Fruit fly (Drosophila melanogaster): Measurements from ENCODE around the gene Top2.

Top2 gene

dm6 chr2L:19414233-19414749, 39.0 kb downstream of the Top2 start:
- TF ChIP-seq psq (optimal IDR thresholded peaks at IDR 0.05) (no peak), Sin3A (optimal IDR thresholded peaks at IDR 0.05) (no peak)

- TF ChIP-seq psq (optimal IDR thresholded peaks at IDR 0.05), result no peak
Measured at dm6 chr2L:19413118-19413893, 40.0 kb downstream of the Top2 start.

- TF ChIP-seq Sin3A (optimal IDR thresholded peaks at IDR 0.05), result no peak
- no peak for TF ChIP-seq h (optimal IDR thresholded peaks at IDR 0.05)
- no peak for TF ChIP-seq psq (optimal IDR thresholded peaks at IDR 0.05)
- TF ChIP-seq Myc (optimal IDR thresholded peaks at IDR 0.05), result no peak
- no peak for TF ChIP-seq insv (optimal IDR thresholded peaks at IDR 0.05)
- TF ChIP-seq ttk (optimal IDR thresholded peaks at IDR 0.05), result no peak
Measured at dm6 chr2L:19411966-19412365, 41.3 kb downstream of the Top2 start.

DNA sequence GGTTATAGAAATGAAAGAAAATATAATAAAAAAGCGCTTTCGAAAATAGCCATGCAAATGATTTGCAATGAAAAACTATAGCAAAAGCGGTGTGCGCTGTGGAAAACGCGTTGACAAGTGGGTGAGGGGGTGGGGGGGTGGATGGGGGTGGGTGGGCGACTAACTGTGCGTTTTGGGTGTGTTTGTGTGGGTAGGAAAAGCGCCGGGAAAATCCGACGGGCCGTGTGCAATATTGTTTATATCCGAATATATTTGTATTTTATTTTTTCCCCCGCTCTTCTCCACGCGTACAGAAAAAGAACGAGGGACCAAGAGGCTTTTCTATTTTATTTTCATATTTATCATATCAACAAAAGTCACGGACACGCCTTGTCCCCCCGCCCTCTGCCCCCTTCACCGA, 46.9 kb downstream of the Top2 start:
- TF ChIP-seq ttk (optimal IDR thresholded peaks at IDR 0.05) (no peak), Sin3A (optimal IDR thresholded peaks at IDR 0.05) (no peak), h (optimal IDR thresholded peaks at IDR 0.05) (no peak), insv (optimal IDR thresholded peaks at IDR 0.05) (no peak), psq (optimal IDR thresholded peaks at IDR 0.05) (no peak), Myc (optimal IDR thresholded peaks at IDR 0.05) (no peak)

- TF ChIP-seq h (optimal IDR thresholded peaks at IDR 0.05) (no peak), Sin3A (optimal IDR thresholded peaks at IDR 0.05) (no peak), psq (optimal IDR thresholded peaks at IDR 0.05) (no peak), ttk (optimal IDR thresholded peaks at IDR 0.05) (no peak), insv (optimal IDR thresholded peaks at IDR 0.05) (no peak), Myc (optimal IDR thresholded peaks at IDR 0.05) (no peak)
Measured at dm6 chr2L:19405685-19406357, 47.5 kb downstream of the Top2 start.

DNA sequence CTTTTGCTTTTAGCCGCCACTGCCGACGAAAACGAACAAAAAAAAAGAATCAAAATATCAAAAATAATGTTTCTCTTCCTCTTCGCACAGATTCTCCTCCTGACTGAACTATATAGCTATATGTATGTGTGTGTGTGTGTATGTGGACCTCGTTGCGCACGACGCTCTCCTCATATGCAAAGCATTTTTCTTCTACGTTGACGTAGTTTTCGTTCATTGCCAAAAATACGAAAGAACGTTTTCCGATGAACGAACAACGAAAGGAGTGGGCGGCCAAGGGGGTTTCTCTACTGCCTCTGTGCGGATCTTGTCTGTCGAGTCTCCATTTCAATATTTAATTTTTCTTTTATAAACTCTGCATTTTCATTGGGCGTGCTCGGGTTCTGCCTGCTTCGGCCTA, 48.5 kb downstream of the Top2 start:
- TF ChIP-seq Sin3A (optimal IDR thresholded peaks at IDR 0.05), result no peak
- no peak for TF ChIP-seq ttk (optimal IDR thresholded peaks at IDR 0.05)
- TF ChIP-seq h (optimal IDR thresholded peaks at IDR 0.05), result no peak
- no peak for TF ChIP-seq psq (optimal IDR thresholded peaks at IDR 0.05)
- TF ChIP-seq Myc (optimal IDR thresholded peaks at IDR 0.05), result no peak
- TF ChIP-seq insv (optimal IDR thresholded peaks at IDR 0.05), result no peak

DNA sequence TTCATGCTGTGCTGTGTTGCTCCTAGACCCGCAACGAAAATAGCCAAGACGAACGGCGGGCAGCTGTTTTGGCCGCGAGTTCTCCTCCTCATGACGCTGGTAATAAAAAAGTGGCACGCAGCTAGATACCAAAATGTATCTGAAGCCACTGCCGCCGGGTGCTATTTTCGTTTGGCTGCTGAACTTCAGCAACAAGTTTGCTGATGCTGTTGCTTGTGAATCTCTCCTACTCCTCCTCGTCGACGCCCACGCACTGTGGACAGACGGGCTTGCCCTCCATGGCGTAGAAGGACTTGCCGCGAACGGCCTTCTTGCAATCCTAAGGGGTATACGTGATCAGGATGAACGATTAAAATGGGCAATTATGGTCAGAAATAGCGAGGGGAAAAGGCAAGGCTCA, 49.9 kb downstream of the Top2 start:
- no peak for TF ChIP-seq psq (optimal IDR thresholded peaks at IDR 0.05)
- TF ChIP-seq Myc (optimal IDR thresholded peaks at IDR 0.05), result no peak
- no peak for TF ChIP-seq Sin3A (optimal IDR thresholded peaks at IDR 0.05)
- no peak for TF ChIP-seq ttk (optimal IDR thresholded peaks at IDR 0.05)
- no peak for TF ChIP-seq h (optimal IDR thresholded peaks at IDR 0.05)
- no peak for TF ChIP-seq insv (optimal IDR thresholded peaks at IDR 0.05)

- TF ChIP-seq ttk (optimal IDR thresholded peaks at IDR 0.05) (no peak), insv (optimal IDR thresholded peaks at IDR 0.05) (no peak), h (optimal IDR thresholded peaks at IDR 0.05) (no peak), Myc (optimal IDR thresholded peaks at IDR 0.05) (no peak), psq (optimal IDR thresholded peaks at IDR 0.05) (no peak), Sin3A (optimal IDR thresholded peaks at IDR 0.05) (no peak)
Measured at dm6 chr2L:19402667-19403066, 50.6 kb downstream of the Top2 start.

dm6 chr2L:19401914-19402313, 51.4 kb downstream of the Top2 start:
- TF ChIP-seq h (optimal IDR thresholded peaks at IDR 0.05) (no peak), Myc (optimal IDR thresholded peaks at IDR 0.05) (no peak), psq (optimal IDR thresholded peaks at IDR 0.05) (no peak), Sin3A (optimal IDR thresholded peaks at IDR 0.05) (no peak), insv (optimal IDR thresholded peaks at IDR 0.05) (no peak), ttk (optimal IDR thresholded peaks at IDR 0.05) (no peak)

DNA sequence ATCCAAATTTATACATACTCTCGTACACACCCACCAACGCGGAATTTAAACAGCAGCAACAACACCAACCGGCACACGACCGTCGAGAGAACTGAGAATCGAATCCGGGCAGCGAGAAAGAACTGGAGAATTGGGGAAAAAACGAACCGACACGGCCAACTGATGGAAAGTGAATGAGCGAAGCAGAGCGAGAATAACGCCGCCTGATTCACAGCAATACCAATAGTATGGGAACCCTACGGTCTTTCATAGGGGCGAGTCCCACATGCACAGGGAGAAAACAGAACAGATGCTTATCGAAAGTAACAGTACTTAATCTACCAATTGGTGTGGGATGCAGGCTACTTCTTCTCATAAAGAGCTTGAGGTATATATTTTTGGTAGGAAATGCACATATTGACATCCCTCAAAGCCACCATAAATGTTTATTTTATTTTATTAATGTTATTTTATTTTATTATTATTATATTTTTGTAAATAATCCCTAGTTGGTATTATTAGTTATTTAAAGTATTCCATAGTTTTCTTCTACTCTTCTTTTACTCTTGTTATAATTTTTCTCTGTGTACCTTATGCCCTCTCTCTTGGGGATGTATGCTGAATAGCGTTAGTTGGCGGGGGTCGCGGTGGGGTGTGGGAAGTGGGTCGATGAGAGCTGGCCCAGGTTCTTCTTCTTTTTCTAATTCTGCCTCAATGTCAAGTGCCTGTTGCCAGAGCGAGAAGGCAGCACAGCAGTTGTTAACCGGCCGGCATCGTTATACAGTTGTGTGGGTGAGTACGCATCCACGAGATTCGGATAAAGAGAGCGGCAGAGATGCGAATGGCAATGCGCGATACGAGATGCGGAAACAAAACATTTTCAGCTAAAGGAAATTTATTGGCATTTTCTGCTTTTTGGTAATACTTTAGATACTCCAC, 54.7 kb downstream of the Top2 start, which contains the start of gene CG17544:
CG17544 (minus strand) TSS at position 177 of the 918 bp plus-strand sequence.
- no peak for TF ChIP-seq h (optimal IDR thresholded peaks at IDR 0.05)
- TF ChIP-seq psq (optimal IDR thresholded peaks at IDR 0.05), result no peak

dm6 chr2L:19397617-19398316, 55.5 kb downstream of the Top2 start:
- TF ChIP-seq ttk (optimal IDR thresholded peaks at IDR 0.05) (no peak), insv (optimal IDR thresholded peaks at IDR 0.05) (no peak), Myc (optimal IDR thresholded peaks at IDR 0.05) (no peak), Sin3A (optimal IDR thresholded peaks at IDR 0.05) (no peak), psq (optimal IDR thresholded peaks at IDR 0.05) (no peak), h (optimal IDR thresholded peaks at IDR 0.05) (no peak)
